Fruit fly (Drosophila melanogaster): ENCODE measurements around the gene Nckx30C.

Gene Nckx30C

dm6 chr2L:9763212-9763869 is 17.0 kb upstream of the Nckx30C start, which contains the start of the genes Taf11 and und:
TSS of gene Taf11 (minus strand) at chr2L:9763262.
TSS of gene und (plus strand) at chr2L:9763369.
- TF ChIP-seq noc (tag; optimal IDR thresholded peaks at IDR 0.05), result peak; percentile 51

dm6 chr2L:9758856-9759255 is 12.6 kb upstream of the Nckx30C start:
- no peak for TF ChIP-seq noc (tag; optimal IDR thresholded peaks at IDR 0.05)

dm6 chr2L:9757990-9758814 is 11.9 kb upstream of the Nckx30C start, which contains the start of gene zf30C:
TSS of gene zf30C (plus strand) at chr2L:9758342.
- TF ChIP-seq noc (tag; optimal IDR thresholded peaks at IDR 0.05), result peak; percentile 61

dm6 chr2L:9754817-9755216 is 8.5 kb upstream of the Nckx30C start:
- TF ChIP-seq noc (tag; optimal IDR thresholded peaks at IDR 0.05), result no peak

- no peak for TF ChIP-seq noc (tag; optimal IDR thresholded peaks at IDR 0.05)
Measured at dm6 chr2L:9753357-9753756, 7.1 kb upstream of the Nckx30C start.

dm6 chr2L:9749745-9750144 is 3.5 kb upstream of the Nckx30C start, which contains the start of gene Cyp4e3:
TSS of gene Cyp4e3 (minus strand) at chr2L:9750071.
- no peak for TF ChIP-seq noc (tag; optimal IDR thresholded peaks at IDR 0.05)

- TF ChIP-seq noc (tag; optimal IDR thresholded peaks at IDR 0.05), result no peak
Measured at dm6 chr2L:9744634-9745033, 1.7 kb downstream of the Nckx30C start.

dm6 chr2L:9743823-9744222 is 2.5 kb downstream of the Nckx30C start:
- TF ChIP-seq noc (tag; optimal IDR thresholded peaks at IDR 0.05), result no peak

- TF ChIP-seq noc (tag; optimal IDR thresholded peaks at IDR 0.05), result no peak
Measured at dm6 chr2L:9739685-9740084, 6.6 kb downstream of the Nckx30C start.

- no peak for TF ChIP-seq noc (tag; optimal IDR thresholded peaks at IDR 0.05)
Measured at dm6 chr2L:9737803-9738202, 8.5 kb downstream of the Nckx30C start.

- TF ChIP-seq noc (tag; optimal IDR thresholded peaks at IDR 0.05), result no peak
Measured at dm6 chr2L:9737360-9737759, 8.9 kb downstream of the Nckx30C start.

dm6 chr2L:9736000-9736695 is 10.1 kb downstream of the Nckx30C start, which contains the start of gene CG13117:
TSS of gene CG13117 (plus strand) at chr2L:9736645.
- no peak for TF ChIP-seq noc (tag; optimal IDR thresholded peaks at IDR 0.05)

dm6 chr2L:9734134-9734533 is 12.2 kb downstream of the Nckx30C start:
- TF ChIP-seq noc (tag; optimal IDR thresholded peaks at IDR 0.05), result no peak

- TF ChIP-seq noc (tag; optimal IDR thresholded peaks at IDR 0.05), result no peak
Measured at dm6 chr2L:9731269-9731668, 15.0 kb downstream of the Nckx30C start.

dm6 chr2L:9729618-9730284 is 16.5 kb downstream of the Nckx30C start, which contains the start of gene CG13116:
TSS of gene CG13116 (plus strand) at chr2L:9729940.
- TF ChIP-seq noc (tag; optimal IDR thresholded peaks at IDR 0.05), result no peak

- TF ChIP-seq noc (tag; optimal IDR thresholded peaks at IDR 0.05), result no peak
Measured at dm6 chr2L:9728791-9729190, 17.5 kb downstream of the Nckx30C start.

Measured in whole organism, larva.